Worm (Caenorhabditis elegans) whole organism, early embryonic: ENCODE measurements around the gene cpna-1.

Experiments
- B0310.2 ChIP-seq: sonication (generic microtip); optimal IDR thresholded peaks from 2 replicates; lab custom pipeline; 2016; ENCODE audit warnings: mild to moderate bottlenecking, missing genetic modification characterization, missing compliant biosample characterization
- F13C5.2 ChIP-seq: sonication (generic microtip); optimal IDR thresholded peaks from 2 replicates; lab custom pipeline; 2017; ENCODE audit warnings: mild to moderate bottlenecking, missing genetic modification characterization, inconsistent platforms, missing compliant biosample characterization
- aly-1 ChIP-seq: sonication (generic microtip); optimal IDR thresholded peaks from 2 replicates; lab custom pipeline; 2016; ENCODE audit warnings: missing genetic modification characterization, missing compliant biosample characterization
- ama-1 ChIP-seq: fragments of 150-350 bp; optimal IDR thresholded peaks from 2 replicates; lab custom pipeline; 2014
- ceh-13 ChIP-seq: fragments of 200-800 bp; sonication (Bioruptor generic); optimal IDR thresholded peaks from 2 replicates; lab custom pipeline; 2018; ENCODE audit warnings: mild to moderate bottlenecking, missing genetic modification characterization, missing compliant biosample characterization
- ceh-36 ChIP-seq: sonication (generic microtip); optimal IDR thresholded peaks from 2 replicates; lab custom pipeline; 2016; ENCODE audit warnings: missing genetic modification characterization, inconsistent platforms, missing compliant biosample characterization
- ets-7 ChIP-seq: sonication (generic microtip); optimal IDR thresholded peaks from 2 replicates; lab custom pipeline; 2016; ENCODE audit warnings: missing genotype, missing genetic modification characterization, missing compliant biosample characterization
- flt-1 ChIP-seq: fragments of 200-800 bp; sonication (Bioruptor generic); IDR thresholded peaks from 2 replicates; pipeline ENCODE4 v1.3.6; 2022; ENCODE audit warnings: missing genetic modification characterization, missing compliant biosample characterization
- hmbx-1 ChIP-seq: sonication (generic microtip); optimal IDR thresholded peaks from 2 replicates; lab custom pipeline; 2016; ENCODE audit warnings: mild to moderate bottlenecking, missing genetic modification characterization, missing compliant biosample characterization
- hmg-4 ChIP-seq: fragments of 200-800 bp; sonication (Bioruptor generic); optimal IDR thresholded peaks from 2 replicates; lab custom pipeline; 2018; ENCODE audit warnings: mild to moderate bottlenecking, missing genetic modification characterization, missing compliant biosample characterization
- hnd-1 ChIP-seq: sonication (generic microtip); optimal IDR thresholded peaks from 2 replicates; lab custom pipeline; 2016; ENCODE audit warnings: missing genetic modification characterization, missing compliant biosample characterization
- pes-1 ChIP-seq: fragments of 200-800 bp; sonication (Bioruptor generic); IDR thresholded peaks from 2 replicates; pipeline ENCODE4 v1.3.6; 2022; ENCODE audit warnings: missing genetic modification reagents, missing genetic modification characterization, missing compliant biosample characterization
- scrt-1 ChIP-seq: fragments of 200-800 bp; sonication (Bioruptor generic); IDR thresholded peaks from 2 replicates; pipeline ENCODE4 v1.3.6; 2022; ENCODE audit warnings: missing genetic modification characterization, missing compliant biosample characterization
- sea-1 ChIP-seq: fragments of 200-800 bp; sonication (Bioruptor generic); conservative IDR thresholded peaks from 2 replicates; pipeline ENCODE4 v1.3.6; 2022; ENCODE audit warnings: missing genetic modification characterization, missing compliant biosample characterization
- tbx-11 ChIP-seq: fragments of 200-800 bp; sonication (Bioruptor generic); IDR thresholded peaks from 2 replicates; pipeline ENCODE4 v1.3.6; 2022; ENCODE audit warnings: missing genetic modification characterization, missing compliant biosample characterization
- tbx-37 ChIP-seq: fragments of 200-800 bp; sonication (Bioruptor generic); conservative IDR thresholded peaks from 2 replicates; pipeline ENCODE4 v1.3.6; 2022; ENCODE audit warnings: missing genetic modification reagents, missing genetic modification characterization, missing compliant biosample characterization
- tra-4 ChIP-seq: sonication (generic microtip); optimal IDR thresholded peaks from 2 replicates; lab custom pipeline; 2017; ENCODE audit warnings: missing genetic modification characterization, missing compliant biosample characterization

Gene cpna-1

DNA sequence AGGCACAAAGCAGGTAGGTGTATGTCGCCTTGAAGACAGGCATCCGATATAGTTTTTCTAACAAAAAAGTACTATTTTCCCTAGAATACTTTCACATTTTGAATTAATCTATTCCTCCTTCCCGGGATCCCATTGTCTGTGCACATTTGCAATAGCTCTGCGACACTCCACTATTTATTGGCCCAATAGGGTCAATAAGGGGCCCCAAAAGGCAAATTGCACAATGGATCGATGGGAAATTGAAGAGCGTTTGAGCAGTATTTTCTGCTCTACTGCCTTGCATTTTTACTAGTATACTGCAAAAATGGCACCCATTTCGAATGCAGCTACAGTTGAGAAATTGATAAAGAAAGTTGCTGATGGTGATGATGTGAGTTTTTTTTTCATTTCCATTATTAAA lies 4.1 kb upstream of the cpna-1 start, which contains the start of gene R03H10.11:
Gene R03H10.11, plus strand, starts transcription at position 301 of the 400 bp plus-strand sequence.
- TF ChIP-seq sea-1 (GFP tag; lab: Robert Waterston, UW), result no peak
- no peak for TF ChIP-seq ets-7
- no peak for TF ChIP-seq B0310.2 (tag; lab: Kevin White, UChicago)
- TF ChIP-seq flt-1 (GFP tag; lab: Robert Waterston, UW), result no peak
- no peak for TF ChIP-seq ama-1 (lab: Kevin White, UChicago)
- no peak for TF ChIP-seq F13C5.2 (tag; lab: Kevin White, UChicago)

DNA sequence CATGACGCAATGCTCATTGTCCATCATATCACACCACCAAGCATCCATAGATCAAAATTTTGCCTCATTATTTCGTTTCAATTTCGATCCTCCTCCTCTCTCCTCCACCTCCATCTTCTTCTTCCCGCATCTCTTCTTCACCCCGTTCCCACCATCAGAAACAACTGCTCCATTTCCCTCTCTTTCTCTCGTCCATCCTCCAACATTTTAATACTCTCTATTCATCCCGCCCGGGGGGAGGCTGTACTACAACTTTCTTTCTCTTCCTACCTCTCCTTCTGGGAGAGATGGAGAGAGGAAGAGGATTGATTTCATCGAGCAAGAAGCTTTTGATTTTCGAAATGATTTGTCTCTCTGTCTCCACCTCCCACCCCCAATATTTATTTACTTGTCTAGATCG lies 2.5 kb upstream of the cpna-1 start:
- no peak for TF ChIP-seq sea-1 (GFP tag; lab: Robert Waterston, UW)
- no peak for TF ChIP-seq pes-1 (GFP tag; lab: Robert Waterston, UW)
- TF ChIP-seq ceh-13, result no peak
- TF ChIP-seq F13C5.2 (tag; lab: Kevin White, UChicago), result no peak
- TF ChIP-seq tra-4, result no peak
- TF ChIP-seq tbx-37 (GFP tag; lab: Robert Waterston, UW), result no peak
- no peak for TF ChIP-seq scrt-1 (GFP tag; lab: Robert Waterston, UW)
- no peak for TF ChIP-seq ets-7
- TF ChIP-seq ama-1 (lab: Kevin White, UChicago), result no peak
- no peak for TF ChIP-seq tbx-11 (GFP tag; lab: Robert Waterston, UW)
- TF ChIP-seq hmbx-1 (tag; lab: Kevin White, UChicago), result no peak

DNA sequence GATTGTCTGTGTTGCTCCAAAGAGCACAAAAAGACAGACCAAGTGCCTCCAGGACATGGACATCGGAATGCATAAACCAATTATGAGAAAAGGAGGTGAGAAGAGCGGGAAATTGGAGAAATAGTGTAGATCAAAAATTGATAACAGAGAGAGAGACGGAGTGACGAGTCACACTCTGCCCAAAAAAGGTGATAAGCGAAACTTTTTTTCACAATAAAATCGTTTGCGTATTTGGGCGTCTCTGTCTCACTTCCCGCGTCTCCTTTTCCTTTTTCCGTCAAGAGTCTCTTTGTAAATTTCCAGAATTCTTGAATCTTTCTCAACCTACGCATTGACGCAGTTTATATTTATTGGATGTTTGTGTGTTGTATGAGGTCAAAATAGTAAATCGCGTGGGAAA lies 7.7 kb downstream of the cpna-1 start, which contains the start of gene mth-2:
Gene mth-2, minus strand, starts transcription at position 188 of the 400 bp plus-strand sequence.
- TF ChIP-seq F13C5.2 (tag; lab: Kevin White, UChicago), result no peak
- no peak for TF ChIP-seq pes-1 (GFP tag; lab: Robert Waterston, UW)

DNA sequence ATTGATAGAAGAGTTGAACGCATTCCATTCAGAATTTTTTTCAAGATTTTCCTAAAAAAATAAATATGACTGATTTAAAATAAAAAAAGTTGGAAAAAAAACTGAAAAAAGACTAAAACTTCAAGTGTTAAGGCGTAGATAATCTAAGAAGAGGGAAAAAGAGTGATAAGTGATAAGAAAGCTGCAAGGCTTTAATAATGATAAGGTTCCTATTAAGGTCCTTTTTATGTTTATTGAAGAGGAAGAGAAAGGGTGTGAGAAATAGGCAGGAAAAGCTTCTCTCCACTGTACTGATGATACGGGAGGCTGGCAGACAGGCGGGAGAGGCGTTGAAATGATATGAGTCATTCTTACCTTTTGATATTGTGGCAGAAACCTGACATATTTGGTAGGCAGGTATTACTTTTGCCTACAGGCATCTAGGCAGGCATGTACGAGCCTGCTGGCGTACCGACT lies 17.3 kb downstream of the cpna-1 start, which contains the start of gene mth-1:
Gene mth-1, minus strand, starts transcription at position 51 of the 456 bp plus-strand sequence.
- TF ChIP-seq ets-7 (no peak), ceh-13 (no peak), flt-1 (GFP tag; lab: Robert Waterston, UW) (no peak), ama-1 (lab: Kevin White, UChicago) (no peak), tbx-11 (GFP tag; lab: Robert Waterston, UW) (no peak)

DNA sequence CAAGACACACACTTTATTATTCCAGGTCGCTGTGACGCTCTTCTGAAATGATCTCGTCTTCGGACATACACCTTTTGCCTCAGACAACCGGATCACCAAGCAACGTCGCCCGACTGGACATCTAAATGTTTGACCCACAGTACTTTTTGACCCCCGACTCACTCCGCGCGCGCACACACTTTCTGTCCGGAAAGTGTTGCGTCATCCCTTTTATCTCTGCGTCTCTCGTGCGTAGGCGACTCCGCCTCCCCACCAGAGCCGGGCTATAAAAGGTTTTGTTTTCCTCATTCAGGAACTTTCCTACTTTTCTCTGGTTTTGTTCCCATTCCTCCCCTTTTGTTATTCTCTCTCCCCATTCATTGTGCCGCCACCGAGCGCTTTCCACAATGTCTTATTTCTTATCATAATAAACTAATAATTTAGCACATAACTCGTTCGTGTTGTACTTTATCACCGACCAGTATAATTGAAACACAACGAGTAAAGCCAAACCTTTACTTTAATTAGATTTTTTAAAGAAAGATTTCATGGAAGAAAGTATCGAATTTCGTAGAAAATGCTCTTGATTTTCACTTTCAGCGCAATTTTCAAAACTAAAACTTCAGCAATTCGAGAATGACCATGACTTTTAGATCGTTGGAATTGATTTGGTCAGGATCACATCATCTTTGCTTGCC lies 22.7 kb downstream of the cpna-1 start, which contains the start of gene F31D5.6:
Gene F31D5.6, plus strand, starts transcription at position 627 of the 677 bp plus-strand sequence.
- no peak for TF ChIP-seq aly-1 (tag; lab: Kevin White, UChicago)
- TF ChIP-seq sea-1 (GFP tag; lab: Robert Waterston, UW), result 0 out of 2 replicates have a peak, but pooled peaks have one; percentile 43

DNA sequence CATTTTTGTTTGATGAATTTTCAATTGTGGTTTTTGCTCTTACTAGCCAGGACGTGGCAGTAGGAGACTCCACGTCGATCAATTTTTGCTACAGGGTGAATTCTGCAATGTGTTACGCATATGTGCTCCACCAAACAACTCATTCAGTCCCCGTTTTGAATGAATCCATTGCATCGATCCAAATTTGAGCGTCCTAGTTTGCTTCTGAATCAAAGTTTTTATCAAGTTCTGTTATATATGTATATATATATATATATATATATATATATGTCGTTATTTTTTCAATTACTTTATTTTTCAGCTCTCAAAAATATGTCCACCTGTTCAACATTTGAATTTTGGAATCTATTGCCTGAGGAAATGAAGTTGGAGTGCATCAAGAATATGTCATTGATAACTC lies 24.6 kb downstream of the cpna-1 start, which contains the start of gene F31D5.7:
Gene F31D5.7, plus strand, starts transcription at position 301 of the 400 bp plus-strand sequence.
- TF ChIP-seq ceh-36 (tag; lab: Kevin White, UChicago) (no peak), hnd-1 (no peak), hmbx-1 (tag; lab: Kevin White, UChicago) (no peak), B0310.2 (tag; lab: Kevin White, UChicago) (no peak), ets-7 (no peak), tra-4 (no peak), pes-1 (GFP tag; lab: Robert Waterston, UW) (no peak), tbx-11 (GFP tag; lab: Robert Waterston, UW) (no peak), flt-1 (GFP tag; lab: Robert Waterston, UW) (no peak), scrt-1 (GFP tag; lab: Robert Waterston, UW) (no peak), hmg-4 (GFP tag; lab: Kevin White, UChicago) (no peak), F13C5.2 (tag; lab: Kevin White, UChicago) (no peak), ama-1 (lab: Kevin White, UChicago) (no peak)

DNA sequence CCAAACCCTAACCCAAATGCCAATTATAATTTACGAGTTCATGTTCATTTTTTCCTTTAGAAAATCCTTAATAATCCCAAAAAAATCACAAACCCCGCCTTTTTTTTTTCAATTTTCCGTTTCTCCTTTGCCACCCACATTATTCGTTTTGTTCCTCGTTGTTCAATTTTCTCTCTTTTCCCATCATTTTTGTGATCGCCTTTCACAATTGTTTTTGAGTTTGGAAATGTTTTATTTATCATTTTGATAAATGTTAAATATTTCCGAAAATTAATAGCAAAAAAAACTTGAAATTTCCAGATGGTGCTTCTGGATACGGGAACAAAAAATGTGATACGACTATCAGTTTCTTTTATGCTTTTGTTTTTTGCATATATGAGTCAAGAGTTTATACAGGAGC lies 28.9 kb downstream of the cpna-1 start, which contains the start of gene F31D5.2:
Gene F31D5.2, plus strand, starts transcription at position 301 of the 400 bp plus-strand sequence.
- TF ChIP-seq aly-1 (tag; lab: Kevin White, UChicago) (no peak), tra-4 (no peak), ceh-13 (no peak), ama-1 (lab: Kevin White, UChicago) (no peak), tbx-37 (GFP tag; lab: Robert Waterston, UW) (no peak), B0310.2 (tag; lab: Kevin White, UChicago) (no peak), tbx-11 (GFP tag; lab: Robert Waterston, UW) (no peak), hmg-4 (GFP tag; lab: Kevin White, UChicago) (no peak), pes-1 (GFP tag; lab: Robert Waterston, UW) (no peak), F13C5.2 (tag; lab: Kevin White, UChicago) (no peak), sea-1 (GFP tag; lab: Robert Waterston, UW) (no peak), ets-7 (no peak), scrt-1 (GFP tag; lab: Robert Waterston, UW) (no peak), ceh-36 (tag; lab: Kevin White, UChicago) (no peak)

DNA sequence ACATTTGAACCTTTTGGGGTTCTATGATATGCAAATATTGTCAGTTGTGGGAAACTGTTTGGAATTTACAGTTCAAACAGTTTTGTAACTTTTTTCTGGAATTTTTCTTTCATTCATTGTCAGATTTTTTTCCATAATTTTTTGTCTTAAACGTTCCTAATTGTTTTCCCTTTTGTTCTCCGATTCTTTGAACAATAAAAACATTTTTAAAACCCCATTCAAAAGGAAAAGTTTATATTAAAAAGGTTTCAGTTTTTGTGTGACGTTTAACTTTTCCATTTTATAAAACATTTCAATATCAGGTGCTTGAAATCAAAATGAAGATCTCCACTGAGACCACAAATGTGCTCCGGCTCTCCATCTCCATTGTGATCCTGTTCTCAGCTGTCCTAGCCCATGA lies 32.6 kb downstream of the cpna-1 start, which contains the start of gene F31D5.1:
Gene F31D5.1, plus strand, starts transcription at position 301 of the 400 bp plus-strand sequence.
- TF ChIP-seq hmg-4 (GFP tag; lab: Kevin White, UChicago) (no peak), hmbx-1 (tag; lab: Kevin White, UChicago) (no peak), ceh-36 (tag; lab: Kevin White, UChicago) (no peak), tra-4 (no peak), ceh-13 (no peak), tbx-11 (GFP tag; lab: Robert Waterston, UW) (no peak), sea-1 (GFP tag; lab: Robert Waterston, UW) (no peak), ama-1 (lab: Kevin White, UChicago) (no peak), tbx-37 (GFP tag; lab: Robert Waterston, UW) (no peak), ets-7 (no peak)
